Worm (Caenorhabditis elegans) whole organism, late embryonic: ENCODE data around the gene F47B8.10.

Experiments
- elt-2 ChIP-seq: sonication (generic microtip); optimal IDR thresholded peaks from 2 replicates; lab custom pipeline; 2016; ENCODE audit warnings: missing genetic modification reagents, missing genetic modification characterization, missing compliant biosample characterization
- lim-6 ChIP-seq: sonication (generic microtip); optimal IDR thresholded peaks from 2 replicates; lab custom pipeline; 2016; ENCODE audit warnings: missing genetic modification characterization, missing compliant biosample characterization
- npax-4 ChIP-seq: sonication (generic microtip); optimal IDR thresholded peaks from 2 replicates; lab custom pipeline; 2016; ENCODE audit warnings: missing genetic modification characterization, missing compliant biosample characterization
- pat-9 ChIP-seq: fragments of 200-800 bp; sonication (Bioruptor generic); optimal IDR thresholded peaks from 2 replicates; lab custom pipeline; 2018; ENCODE audit warnings: mild to moderate bottlenecking, missing genetic modification characterization, moderate library complexity, missing compliant biosample characterization
- rnt-1 ChIP-seq: sonication (generic microtip); optimal IDR thresholded peaks from 2 replicates; lab custom pipeline; 2016; ENCODE audit warnings: missing genetic modification characterization, missing compliant biosample characterization

ce11 chrV:14366487-14366962, 24.8 kb downstream of the F47B8.10 start:
- TF ChIP-seq elt-2 (tag; lab: Kevin White, UChicago), result no peak
- TF ChIP-seq npax-4 (tag; lab: Kevin White, UChicago), result no peak
- no peak for TF ChIP-seq pat-9
- no peak for TF ChIP-seq rnt-1
- TF ChIP-seq lim-6, result no peak
